Fruit fly (Drosophila melanogaster): Measurements from ENCODE around the gene CG5510.

CG5510 gene

DNA sequence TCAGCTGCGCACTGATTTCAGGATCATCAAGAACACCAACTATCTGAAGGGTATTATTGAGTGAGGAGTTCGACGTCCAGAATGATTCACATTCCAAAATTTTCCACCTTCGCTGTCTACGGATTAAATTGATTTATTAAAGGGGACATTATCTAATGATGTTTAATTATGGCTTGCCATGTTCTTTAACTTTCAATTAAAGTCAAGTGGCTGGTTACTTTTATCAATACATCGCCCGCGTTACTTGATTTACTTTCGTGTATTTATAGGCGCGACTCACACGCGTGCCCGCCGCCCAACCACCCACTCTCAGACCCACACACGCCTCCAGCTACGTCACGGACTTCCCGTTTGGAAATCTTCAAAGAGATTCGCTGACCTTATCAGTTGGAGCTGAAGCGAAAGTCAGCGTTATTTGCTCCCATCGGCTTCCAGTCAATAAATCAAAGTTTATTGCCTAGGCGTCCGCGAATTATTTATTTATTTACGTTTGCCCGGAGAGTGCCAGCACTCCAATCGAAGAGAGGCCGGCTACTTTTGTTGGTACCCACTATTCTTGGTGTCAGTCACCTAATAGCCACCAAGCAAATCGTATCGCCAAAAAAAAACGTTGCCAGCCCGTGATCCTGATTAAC, 31.9 kb downstream of the CG5510 start, which contains the start of gene Npc2f:
Npc2f (plus strand) TSS at position 585 of the 635 bp plus-strand sequence.
- no peak for TF ChIP-seq CG17801 (GFP tag; optimal IDR thresholded peaks at IDR 0.05; ENCODE audit: partially characterized antibody)

DNA sequence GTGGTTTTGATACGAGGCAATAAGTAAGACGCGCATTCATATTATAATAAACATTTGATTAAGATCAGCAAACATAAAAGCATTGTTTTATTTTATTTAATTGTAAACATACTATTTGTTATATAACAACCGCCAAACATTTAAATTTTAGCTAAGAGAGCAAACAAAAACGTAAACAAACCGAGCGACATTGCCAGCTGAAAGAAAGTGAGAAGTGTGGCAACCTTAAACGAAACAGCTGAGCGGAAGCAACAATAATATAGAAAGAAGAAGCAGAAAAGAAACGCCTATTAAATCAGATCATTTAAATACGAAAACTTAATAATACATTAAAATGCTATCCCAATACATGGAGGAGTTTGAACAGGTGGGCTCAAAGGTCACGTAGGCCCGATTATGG, 34.8 kb downstream of the CG5510 start, which contains the start of gene Sec10:
Sec10 (plus strand) TSS at position 252 of the 400 bp plus-strand sequence.
- TF ChIP-seq CG17801 (GFP tag; optimal IDR thresholded peaks at IDR 0.05; ENCODE audit: partially characterized antibody) = peak; percentile 41

- TF ChIP-seq CG17801 (GFP tag; optimal IDR thresholded peaks at IDR 0.05; ENCODE audit: partially characterized antibody) = peak; percentile 41
Observed at dm6 chr3R:24130080-24130479, 39.3 kb downstream of the CG5510 start, which contains the start of the genes GatB and Tsc1. GatB (minus strand) TSS chr3R:24130255. Tsc1 (plus strand) TSS chr3R:24130307.

dm6 chr3R:24122369-24122768, 47.0 kb downstream of the CG5510 start:
- no peak for TF ChIP-seq CG17801 (GFP tag; optimal IDR thresholded peaks at IDR 0.05; ENCODE audit: partially characterized antibody)

- TF ChIP-seq CG17801 (GFP tag; optimal IDR thresholded peaks at IDR 0.05; ENCODE audit: partially characterized antibody) = no peak
Observed at dm6 chr3R:24121669-24122068, 47.7 kb downstream of the CG5510 start.
